Worm (Caenorhabditis elegans): Measurements from ENCODE around the gene lact-1.

Gene lact-1

ce11 chrX:7303115-7303514 is 42.9 kb upstream of the lact-1 start:
- TF ChIP-seq ceh-62 (tag; optimal IDR thresholded peaks at IDR 0.05) (no peak), nhr-41 (GFP tag; IDR thresholded peaks at IDR 0.05) (no peak), nhr-237 (tag; optimal IDR thresholded peaks at IDR 0.05) (no peak), F26F4.8 (GFP tag; conservative IDR thresholded peaks at IDR 0.05) (no peak), fkh-10 (GFP tag; optimal IDR thresholded peaks at IDR 0.05) (no peak), lir-3 (tag; optimal IDR thresholded peaks at IDR 0.05) (no peak), T26A8.4 (GFP tag; IDR thresholded peaks at IDR 0.05) (no peak), Y75B8A.6 (GFP tag; IDR thresholded peaks at IDR 0.05) (no peak), php-3 (GFP tag; IDR thresholded peaks at IDR 0.05) (peak; percentile 47; the same call in 1 of the 2 replicates), F10B5.3 (tag; optimal IDR thresholded peaks at IDR 0.05) (no peak), unc-62 (GFP tag; optimal IDR thresholded peaks at IDR 0.05 in 1 of 2) (peak in 1 of 2 experiments; percentile 3), unc-62 (tag; optimal IDR thresholded peaks at IDR 0.05) (no peak), sdz-12 (GFP tag; optimal IDR thresholded peaks at IDR 0.05) (no peak), lin-39 (tag; optimal IDR thresholded peaks at IDR 0.05) (no peak), hmg-1.1 (GFP tag; IDR thresholded peaks at IDR 0.05) (no peak), unc-39 (tag; optimal IDR thresholded peaks at IDR 0.05) (no peak), ceh-20 (GFP tag; IDR thresholded peaks at IDR 0.05) (no peak), mes-2 (tag; optimal IDR thresholded peaks at IDR 0.05; ENCODE audit: poor library complexity, severe bottlenecking) (no peak), tra-1 (GFP tag; IDR thresholded peaks at IDR 0.05) (0 out of 2 replicates have a peak, but pooled peaks have one; percentile 7), nhr-111 (GFP tag; optimal IDR thresholded peaks at IDR 0.05) (no peak), spr-1 (tag; optimal IDR thresholded peaks at IDR 0.05) (no peak), pqm-1 (tag; optimal IDR thresholded peaks at IDR 0.05) (peak; percentile 48), ZK546.5 (tag; optimal IDR thresholded peaks at IDR 0.05) (no peak), set-16 (GFP tag; IDR thresholded peaks at IDR 0.05) (no peak), ctbp-1 (GFP tag; IDR thresholded peaks at IDR 0.05) (no peak), D1046.2 (GFP tag; IDR thresholded peaks at IDR 0.05) (no peak), snpc-1.2 (GFP tag; IDR thresholded peaks at IDR 0.05) (no peak), hlh-11 (tag; optimal IDR thresholded peaks at IDR 0.05) (peak; percentile 34), snpc-4 (tag; optimal IDR thresholded peaks at IDR 0.05) (no peak), lim-7 (GFP tag; IDR thresholded peaks at IDR 0.05) (no peak), spr-3 (GFP tag; optimal IDR thresholded peaks at IDR 0.05) (no peak), dmd-6 (GFP tag; IDR thresholded peaks at IDR 0.05) (peak; percentile 54; the same call in 1 of the 2 replicates), dve-1 (tag; optimal IDR thresholded peaks at IDR 0.05; ENCODE audit: insufficient read depth) (peak; percentile 65), rbr-2 (tag; optimal IDR thresholded peaks at IDR 0.05) (no peak), madf-9 (GFP tag; conservative IDR thresholded peaks at IDR 0.05) (no peak), hif-1 (tag; optimal IDR thresholded peaks at IDR 0.05) (no peak), aha-1 (tag) (no peak), zfp-3 (GFP tag; conservative IDR thresholded peaks at IDR 0.05) (no peak), zfp-2 (tag; optimal IDR thresholded peaks at IDR 0.05) (no peak), gei-8 (GFP tag; optimal IDR thresholded peaks at IDR 0.05) (no peak), F49E8.2 (tag; optimal IDR thresholded peaks at IDR 0.05; ENCODE audit: borderline replicate concordance) (no peak), daf-16 (GFP tag; optimal IDR thresholded peaks at IDR 0.05) (no peak), daf-16 (tag; optimal IDR thresholded peaks at IDR 0.05) (peak; percentile 46), ZK337.2 (GFP tag; IDR thresholded peaks at IDR 0.05) (no peak)
